Fruit fly (Drosophila melanogaster) whole organism, prepupa: Measurements from ENCODE around the gene Cp7Fc.

Experiments used
- CG11294 ChIP-seq: fragments of 200-800 bp; sonication (Bioruptor generic); IDR thresholded peaks from 2 replicates; pipeline ENCODE4 v1.3.6; 2022; ENCODE audit warnings: missing biosample characterization, missing genetic modification characterization
- CG15336 ChIP-seq: fragments of 200-800 bp; sonication (Bioruptor generic); IDR thresholded peaks from 2 replicates; pipeline ENCODE4 v1.3.6; 2022; ENCODE audit warnings: missing biosample characterization, missing genetic modification characterization
- CG32006 ChIP-seq: fragments of 200-800 bp; sonication (Bioruptor generic); optimal IDR thresholded peaks from 3 replicates; lab custom pipeline; 2017; ENCODE audit warnings: missing biosample characterization, mild to moderate bottlenecking, missing genetic modification characterization
- CG7368 ChIP-seq: fragments of 200-800 bp; sonication (Bioruptor generic); optimal IDR thresholded peaks from 3 replicates; lab custom pipeline; 2016; ENCODE audit warnings: missing biosample characterization, missing genetic modification characterization
- Eip75B ChIP-seq: fragments of 200-800 bp; sonication (Bioruptor generic); optimal IDR thresholded peaks from 3 replicates; lab custom pipeline; 2016; ENCODE audit warnings: missing biosample characterization, missing genetic modification characterization
- Ets21C ChIP-seq: fragments of 200-800 bp; sonication (Bioruptor generic); optimal IDR thresholded peaks from 3 replicates; lab custom pipeline; 2016; ENCODE audit warnings: missing biosample characterization, missing genetic modification characterization
- Lpt ChIP-seq: fragments of 200-800 bp; sonication (Bioruptor generic); optimal IDR thresholded peaks from 3 replicates; lab custom pipeline; 2016; ENCODE audit warnings: missing biosample characterization, missing genetic modification characterization
- pdm3 ChIP-seq: fragments of 200-800 bp; sonication (Bioruptor generic); optimal IDR thresholded peaks from 3 replicates; lab custom pipeline; 2016; ENCODE audit warnings: missing biosample characterization, missing genetic modification characterization

DNA sequence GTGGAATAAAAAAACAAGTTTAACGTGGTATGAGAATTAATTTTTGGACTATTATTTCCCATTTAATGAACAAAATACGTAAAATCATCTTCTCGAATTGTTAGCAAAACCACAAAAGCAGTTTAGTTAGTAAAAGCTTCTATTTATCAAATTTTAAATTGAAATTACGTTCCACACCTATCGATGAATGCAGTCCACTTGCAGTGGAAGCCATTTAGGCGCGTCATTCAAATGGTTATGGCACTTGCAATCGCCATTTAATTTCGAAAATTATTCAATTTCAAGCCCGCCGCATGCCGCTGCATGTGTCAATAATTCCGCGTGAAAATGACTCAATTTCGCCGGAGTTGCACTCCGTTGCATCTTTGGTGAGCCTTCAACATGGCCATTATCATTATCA is 34.0 kb upstream of the Cp7Fc start:
- TF ChIP-seq Eip75B (GFP tag; lab: Kevin White, UChicago) (no peak), Ets21C (GFP tag; lab: Kevin White, UChicago) (no peak), CG32006 (GFP tag; lab: Kevin White, UChicago) (no peak), CG11294 (GFP tag; lab: Robert Waterston, UW) (no peak), pdm3 (GFP tag; lab: Kevin White, UChicago) (no peak), CG7368 (GFP tag; lab: Kevin White, UChicago) (no peak), Lpt (GFP tag; lab: Kevin White, UChicago) (no peak), CG15336 (GFP tag; lab: Robert Waterston, UW) (no peak)
